Worm (Caenorhabditis elegans) whole organism, L2 larva: ENCODE results near the gene eif-3.B.
A peak's percentile ranks its signal among the peaks of the same experiment; 100 is the strongest.

Experiments
- C34F6.9 ChIP-seq: fragments of 150-350 bp; optimal IDR thresholded peaks from 2 replicates; lab custom pipeline; 2014; ENCODE audit warnings: missing biosample characterization, missing genetic modification characterization
- F13H6.1 ChIP-seq: sonication (generic microtip); optimal IDR thresholded peaks from 2 replicates; lab custom pipeline; 2016; ENCODE audit warnings: missing genetic modification characterization, missing compliant biosample characterization
- R02D3.7 ChIP-seq: fragments of 150-350 bp; optimal IDR thresholded peaks from 2 replicates; lab custom pipeline; 2014; ENCODE audit warnings: missing biosample characterization, missing genetic modification characterization
- Y55F3AM.14 ChIP-seq: fragments of 200-800 bp; sonication (Bioruptor generic); optimal IDR thresholded peaks from 2 replicates; lab custom pipeline; 2018; ENCODE audit warnings: mild to moderate bottlenecking, missing genetic modification characterization, missing compliant biosample characterization
- ZK546.5 ChIP-seq: sonication (generic microtip); optimal IDR thresholded peaks from 2 replicates; lab custom pipeline; 2017; ENCODE audit warnings: missing biosample characterization, missing genetic modification characterization
- alr-1 ChIP-seq: fragments of 150-350 bp; optimal IDR thresholded peaks from 2 replicates; lab custom pipeline; 2014; ENCODE audit warnings: missing biosample characterization, missing genetic modification characterization
- aly-2 ChIP-seq: fragments of 150-350 bp; optimal IDR thresholded peaks from 2 replicates; lab custom pipeline; 2014; ENCODE audit warnings: missing biosample characterization, missing genetic modification characterization
- ama-1 ChIP-seq: fragments of 150-350 bp; optimal IDR thresholded peaks from 2 replicates; lab custom pipeline; 2018; ENCODE audit warnings: inconsistent platforms
- blmp-1 ChIP-seq: sonication (generic microtip); optimal IDR thresholded peaks from 2 replicates; lab custom pipeline; 2017; ENCODE audit warnings: missing genetic modification characterization, mild to moderate bottlenecking, missing compliant biosample characterization, antibody characterized with exemption, moderate library complexity; ENCODE audit not compliant: insufficient read depth
- ceh-16 ChIP-seq: fragments of 150-350 bp; optimal IDR thresholded peaks from 2 replicates; lab custom pipeline; 2014; ENCODE audit warnings: missing biosample characterization, missing genetic modification characterization
- ceh-82 ChIP-seq: fragments of 150-350 bp; optimal IDR thresholded peaks from 2 replicates; lab custom pipeline; 2014; ENCODE audit warnings: missing biosample characterization, missing genetic modification characterization
- crh-2 ChIP-seq: sonication (generic microtip); optimal IDR thresholded peaks from 2 replicates; lab custom pipeline; 2017; ENCODE audit warnings: missing biosample characterization, missing genetic modification characterization
- dmd-4 ChIP-seq: sonication (generic microtip); optimal IDR thresholded peaks from 2 replicates; lab custom pipeline; 2017; ENCODE audit warnings: missing biosample characterization, missing genetic modification characterization
- egl-27 ChIP-seq: sonication (generic microtip); optimal IDR thresholded peaks from 3 replicates; lab custom pipeline; 2017; ENCODE audit warnings: missing biosample characterization, missing genetic modification reagents, missing genetic modification characterization
- elt-1 ChIP-seq: fragments of 150-350 bp; optimal IDR thresholded peaks from 2 replicates; lab custom pipeline; 2014; ENCODE audit warnings: missing biosample characterization, missing genetic modification characterization
- elt-3 ChIP-seq: sonication (generic microtip); optimal IDR thresholded peaks from 2 replicates; lab custom pipeline; 2017; ENCODE audit warnings: missing biosample characterization, missing genetic modification characterization
- fos-1 ChIP-seq: fragments of 150-350 bp; optimal IDR thresholded peaks from 2 replicates; lab custom pipeline; 2014; ENCODE audit warnings: missing biosample characterization, missing genetic modification characterization
- gmeb-1 ChIP-seq: fragments of 150-350 bp; optimal IDR thresholded peaks from 2 replicates; lab custom pipeline; 2014; ENCODE audit warnings: missing biosample characterization, missing genetic modification characterization
- lin-11 ChIP-seq: fragments of 150-350 bp; sonication (generic microtip); optimal IDR thresholded peaks from 2 replicates; lab custom pipeline; 2014; ENCODE audit warnings: missing biosample characterization, missing genetic modification characterization, inconsistent platforms, mixed read lengths
- lin-13 ChIP-seq: fragments of 150-350 bp; optimal IDR thresholded peaks from 2 replicates; lab custom pipeline; 2014; ENCODE audit warnings: missing biosample characterization, missing genetic modification reagents, missing genetic modification characterization
- lin-39 ChIP-seq: fragments of 150-350 bp; optimal IDR thresholded peaks from 2 replicates; lab custom pipeline; 2014; ENCODE audit warnings: missing biosample characterization, missing genetic modification reagents, missing genetic modification characterization
- lsy-2 ChIP-seq, 2 experiments: fragments of 150-350 bp in 1 of 2; sonication (generic microtip) in 1 of 2; optimal IDR thresholded peaks; 2 replicates each; lab custom pipeline; 2014 to 2017; ENCODE audit warnings: missing biosample characterization in 2 of 2, missing genetic modification characterization in 2 of 2
- mab-5 ChIP-seq: fragments of 150-350 bp; optimal IDR thresholded peaks from 2 replicates; lab custom pipeline; 2014; ENCODE audit warnings: missing biosample characterization, missing genetic modification characterization
- mbf-1 ChIP-seq: sonication (generic microtip); optimal IDR thresholded peaks from 2 replicates; lab custom pipeline; 2017; ENCODE audit warnings: missing biosample characterization, missing genetic modification characterization
- mdl-1 ChIP-seq, 2 experiments: fragments of 150-350 bp in 1 of 2; sonication (generic microtip) in 1 of 2; optimal IDR thresholded peaks; 2 replicates each; lab custom pipeline; 2017; ENCODE audit warnings: missing biosample characterization in 2 of 2, missing genetic modification characterization in 2 of 2
- nhr-10 ChIP-seq: sonication (generic microtip); optimal IDR thresholded peaks from 2 replicates; lab custom pipeline; 2017; ENCODE audit warnings: missing biosample characterization, missing genetic modification characterization
- nhr-11 ChIP-seq: fragments of 150-350 bp; optimal IDR thresholded peaks from 2 replicates; lab custom pipeline; 2014; ENCODE audit warnings: missing biosample characterization, missing genetic modification characterization
- nhr-12 ChIP-seq: fragments of 150-350 bp; optimal IDR thresholded peaks from 2 replicates; lab custom pipeline; 2014; ENCODE audit warnings: missing biosample characterization, missing genetic modification characterization
- nhr-129 ChIP-seq: fragments of 150-350 bp; optimal IDR thresholded peaks from 2 replicates; lab custom pipeline; 2014; ENCODE audit warnings: missing biosample characterization, missing genetic modification characterization
- nhr-21 ChIP-seq: fragments of 150-350 bp; optimal IDR thresholded peaks from 2 replicates; lab custom pipeline; 2014; ENCODE audit warnings: missing biosample characterization, missing genetic modification characterization
- nhr-23 ChIP-seq: fragments of 150-350 bp; optimal IDR thresholded peaks from 2 replicates; lab custom pipeline; 2014; ENCODE audit warnings: missing biosample characterization, missing genetic modification reagents, missing genetic modification characterization
- nhr-237 ChIP-seq: fragments of 150-350 bp; optimal IDR thresholded peaks from 2 replicates; lab custom pipeline; 2014; ENCODE audit warnings: missing biosample characterization, missing genetic modification characterization
- nhr-25 ChIP-seq: fragments of 150-350 bp; sonication (generic microtip); optimal IDR thresholded peaks from 3 replicates; lab custom pipeline; 2014; ENCODE audit warnings: missing biosample characterization, missing genetic modification characterization
- nhr-6 ChIP-seq: fragments of 150-350 bp; optimal IDR thresholded peaks from 2 replicates; lab custom pipeline; 2014; ENCODE audit warnings: missing biosample characterization, missing genetic modification characterization
- nhr-77 ChIP-seq: fragments of 150-350 bp; optimal IDR thresholded peaks from 2 replicates; lab custom pipeline; 2014; ENCODE audit warnings: missing biosample characterization, missing genetic modification characterization
- peb-1 ChIP-seq: fragments of 150-350 bp; optimal IDR thresholded peaks from 2 replicates; lab custom pipeline; 2014; ENCODE audit warnings: missing biosample characterization, missing genetic modification characterization
- sem-4 ChIP-seq: fragments of 150-350 bp; optimal IDR thresholded peaks from 2 replicates; lab custom pipeline; 2014; ENCODE audit warnings: missing biosample characterization, missing genetic modification reagents, missing genetic modification characterization
- skn-1 ChIP-seq: sonication (generic microtip); optimal IDR thresholded peaks from 2 replicates; lab custom pipeline; 2017; ENCODE audit warnings: missing biosample characterization, missing genetic modification characterization
- sma-3 ChIP-seq: sonication (generic microtip); optimal IDR thresholded peaks from 2 replicates; lab custom pipeline; 2016; ENCODE audit warnings: missing genetic modification reagents, missing genetic modification characterization, missing compliant biosample characterization
- sma-9 ChIP-seq, 2 experiments: fragments of 150-350 bp in 1 of 2; sonication (generic microtip) in 1 of 2; optimal IDR thresholded peaks; 2 replicates each; lab custom pipeline; 2014 to 2016; ENCODE audit warnings: missing genetic modification characterization in 2 of 2, mild to moderate bottlenecking in 1 of 2, missing biosample characterization in 1 of 2, missing compliant biosample characterization in 1 of 2, missing genetic modification reagents in 1 of 2, moderate library complexity in 1 of 2
- snpc-4 ChIP-seq: fragments of 150-350 bp; optimal IDR thresholded peaks from 2 replicates; lab custom pipeline; 2014; ENCODE audit warnings: missing biosample characterization, missing genetic modification characterization
- unc-39 ChIP-seq: fragments of 150-350 bp; optimal IDR thresholded peaks from 2 replicates; lab custom pipeline; 2014; ENCODE audit warnings: missing biosample characterization, missing genetic modification characterization
- unc-55 ChIP-seq: fragments of 150-350 bp; sonication (generic microtip); optimal IDR thresholded peaks from 3 replicates; lab custom pipeline; 2014; ENCODE audit warnings: missing biosample characterization, missing genetic modification reagents, missing genetic modification characterization
- unc-62 ChIP-seq: fragments of 150-350 bp; optimal IDR thresholded peaks from 2 replicates; lab custom pipeline; 2014; ENCODE audit warnings: missing biosample characterization, missing genetic modification reagents, missing genetic modification characterization
- zag-1 ChIP-seq: fragments of 150-350 bp; optimal IDR thresholded peaks from 2 replicates; lab custom pipeline; 2014; ENCODE audit warnings: missing biosample characterization, missing genetic modification characterization
- ztf-1 ChIP-seq: fragments of 200-800 bp; sonication (Bioruptor generic); conservative IDR thresholded peaks from 2 replicates; pipeline ENCODE4 v1.3.6; 2022; ENCODE audit warnings: missing genetic modification characterization, missing compliant biosample characterization
- ztf-11 ChIP-seq: sonication (generic microtip); optimal IDR thresholded peaks from 2 replicates; lab custom pipeline; 2017; ENCODE audit warnings: missing biosample characterization, missing genetic modification characterization
- ztf-4 ChIP-seq: fragments of 150-350 bp; optimal IDR thresholded peaks from 2 replicates; lab custom pipeline; 2014; ENCODE audit warnings: missing biosample characterization, missing genetic modification characterization

eif-3.B gene

DNA sequence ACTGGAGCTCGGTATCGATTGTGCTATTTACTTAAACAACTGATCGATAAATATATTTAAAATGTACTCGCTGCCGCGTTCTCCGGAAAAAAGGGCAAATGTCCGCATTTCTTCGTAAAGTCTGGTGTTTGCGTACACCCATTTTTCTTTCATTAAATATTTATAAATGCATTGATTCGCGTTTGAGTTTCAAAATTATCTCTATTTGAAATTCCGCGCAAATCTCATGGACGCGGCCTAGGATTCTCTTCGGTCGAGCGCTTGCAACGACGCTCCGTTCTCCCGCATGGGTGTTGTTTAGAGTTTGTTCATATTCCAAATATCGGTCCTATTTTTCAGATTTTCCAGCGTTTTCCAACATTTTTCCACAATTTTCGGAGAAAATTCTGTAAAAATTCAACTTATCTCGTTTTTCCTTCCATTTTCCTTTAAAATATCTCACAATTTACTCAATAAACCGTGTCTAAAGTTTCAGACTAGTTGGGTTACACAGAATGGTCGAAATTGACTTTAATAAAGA, at the start of gene eif-3.B:
TSS of gene eif-3.B (plus strand) at position 470 of the 520 bp plus-strand sequence.
- TF ChIP-seq unc-55 (GFP tag; lab: Kevin White, UChicago) (peak; percentile 98), skn-1 (tag; lab: Kevin White, UChicago) (peak; percentile 15), R02D3.7 (tag; lab: Kevin White, UChicago) (peak; percentile 38), lsy-2 (tag; optimal IDR thresholded peaks at IDR 0.05; lab: Kevin White, UChicago) (peak; percentile 88 to 95), crh-2 (tag; lab: Kevin White, UChicago) (peak; percentile 94), mbf-1 (tag; lab: Kevin White, UChicago) (no peak), mdl-1 (tag; optimal IDR thresholded peaks at IDR 0.05; lab: Kevin White, UChicago) (peak in 1 of 2 experiments; percentile 59), unc-62 (GFP tag; lab: Kevin White, UChicago) (no peak), egl-27 (tag; lab: Kevin White, UChicago) (peak; percentile 80), ztf-11 (no peak), unc-39 (tag; lab: Kevin White, UChicago) (no peak), zag-1 (tag; lab: Kevin White, UChicago) (peak; percentile 74), peb-1 (tag; lab: Kevin White, UChicago) (no peak), nhr-6 (tag; lab: Kevin White, UChicago) (peak; percentile 80), ztf-1 (GFP tag; lab: Robert Waterston, UW) (no peak), ceh-16 (peak; percentile 65), lin-11 (tag; lab: Kevin White, UChicago) (peak; percentile 97), sem-4 (peak; percentile 84), aly-2 (tag; lab: Kevin White, UChicago) (no peak), Y55F3AM.14 (GFP tag; lab: Kevin White, UChicago) (no peak), elt-1 (no peak), nhr-25 (tag; lab: Kevin White, UChicago) (peak; percentile 86), C34F6.9 (tag; lab: Kevin White, UChicago) (peak; percentile 95), mab-5 (tag; lab: Kevin White, UChicago) (peak; percentile 78), alr-1 (tag; lab: Kevin White, UChicago) (no peak), nhr-237 (no peak), lin-13 (peak; percentile 94), fos-1 (tag; lab: Kevin White, UChicago) (peak; percentile 78), nhr-21 (tag; lab: Kevin White, UChicago) (peak; percentile 88), elt-3 (tag; lab: Kevin White, UChicago) (no peak), blmp-1 (tag; lab: Kevin White, UChicago) (peak; percentile 75), nhr-129 (tag; lab: Kevin White, UChicago) (peak; percentile 81), nhr-12 (tag; lab: Kevin White, UChicago) (no peak), dmd-4 (tag; lab: Kevin White, UChicago) (peak; percentile 22), nhr-10 (tag; lab: Kevin White, UChicago) (peak; percentile 17), nhr-23 (tag; lab: Kevin White, UChicago) (no peak), ztf-4 (peak; percentile 90), ceh-82 (tag; lab: Kevin White, UChicago) (peak; percentile 41), gmeb-1 (tag; lab: Kevin White, UChicago) (peak; percentile 98), nhr-77 (tag; lab: Kevin White, UChicago) (peak; percentile 82), ZK546.5 (tag; lab: Kevin White, UChicago) (peak; percentile 38), F13H6.1 (peak; percentile 95), sma-9 (GFP tag; optimal IDR thresholded peaks at IDR 0.05; lab: Kevin White, UChicago) (peak; percentile 96), sma-9 (tag; optimal IDR thresholded peaks at IDR 0.05; lab: Kevin White, UChicago) (no peak), sma-3 (GFP tag; lab: Kevin White, UChicago) (peak; percentile 95), snpc-4 (tag; lab: Kevin White, UChicago) (peak; percentile 93), nhr-11 (tag; lab: Kevin White, UChicago) (no peak), ama-1 (lab: Kevin White, UChicago) (no peak), lin-39 (no peak)
- TF ChIP-seq, all 48 proteins: peak for 31
